Fruit fly (Drosophila melanogaster): ENCODE results near the gene CCT4.

Gene CCT4

dm6 chr2L:12720430-12721396 is 28.0 kb upstream of the CCT4 start (continued):
- TF ChIP-seq Kr (GFP tag; optimal IDR thresholded peaks at IDR 0.05): no peak
- TF ChIP-seq CG18599 (GFP tag; optimal IDR thresholded peaks at IDR 0.05): peak; percentile 71
- no peak for TF ChIP-seq da (GFP tag; optimal IDR thresholded peaks at IDR 0.05)
- TF ChIP-seq CG9727 (GFP tag; optimal IDR thresholded peaks at IDR 0.05): peak; percentile 59
- no peak for TF ChIP-seq bigmax (GFP tag; optimal IDR thresholded peaks at IDR 0.05)
- no peak for TF ChIP-seq ac (GFP tag; optimal IDR thresholded peaks at IDR 0.05)
- peak; percentile 61 for TF ChIP-seq CG12769 (tag; optimal IDR thresholded peaks at IDR 0.05)
- no peak for TF ChIP-seq jigr1 (GFP tag; IDR thresholded peaks at IDR 0.05)
- no peak for TF ChIP-seq cato (GFP tag; optimal IDR thresholded peaks at IDR 0.05; ENCODE audit: borderline replicate concordance)
- no peak for TF ChIP-seq hth (optimal IDR thresholded peaks at IDR 0.05)
- TF ChIP-seq Vsx1 (GFP tag; optimal IDR thresholded peaks at IDR 0.05): no peak
- no peak for TF ChIP-seq trem (tag; optimal IDR thresholded peaks at IDR 0.05)
- TF ChIP-seq otp (GFP tag; IDR thresholded peaks at IDR 0.05): peak; percentile 37; the same call in 1 of the 3 replicates
- no peak for TF ChIP-seq Camta (GFP tag; optimal IDR thresholded peaks at IDR 0.05)
- TF ChIP-seq Aef1 (GFP tag; IDR thresholded peaks at IDR 0.05): peak; percentile 47; the same call in 1 of the 3 replicates
- peak; percentile 35 for TF ChIP-seq CG13894 (tag; optimal IDR thresholded peaks at IDR 0.05)
- TF ChIP-seq abd-A (tag; optimal IDR thresholded peaks at IDR 0.05): peak; percentile 75
- peak; percentile 53 for TF ChIP-seq caup (GFP tag; optimal IDR thresholded peaks at IDR 0.05; ENCODE audit: severe bottlenecking)
- TF ChIP-seq CG10366 (GFP tag; IDR thresholded peaks at IDR 0.05): 0 out of 2 replicates have a peak, but pooled peaks have one; percentile 11
- TF ChIP-seq Sry-δ (GFP tag; optimal IDR thresholded peaks at IDR 0.05): no peak
- TF ChIP-seq CG33557 (GFP tag; optimal IDR thresholded peaks at IDR 0.05): no peak
- no peak for TF ChIP-seq sna (GFP tag; IDR thresholded peaks at IDR 0.05; ENCODE audit: partially characterized antibody)
- peak; percentile 8 for TF ChIP-seq HHEX (GFP tag; optimal IDR thresholded peaks at IDR 0.05)
- TF ChIP-seq tx (GFP tag; optimal IDR thresholded peaks at IDR 0.05): no peak
- TF ChIP-seq Xrp1 (GFP tag; IDR thresholded peaks at IDR 0.05): peak; percentile 73
- no peak for TF ChIP-seq CTCF (GFP tag; optimal IDR thresholded peaks at IDR 0.05)
- TF ChIP-seq CG3281 (GFP tag; optimal IDR thresholded peaks at IDR 0.05): peak; percentile 70
- peak; percentile 29; the same call in 1 of the 2 replicates for TF ChIP-seq Bgb (GFP tag; IDR thresholded peaks at IDR 0.05; ENCODE audit: partially characterized antibody)
- TF ChIP-seq sisA (GFP tag; IDR thresholded peaks at IDR 0.05): peak; percentile 50; the same call in 1 of the 2 replicates
- TF ChIP-seq Stat92E (GFP tag; optimal IDR thresholded peaks at IDR 0.05): no peak
- TF ChIP-seq H15 (GFP tag; IDR thresholded peaks at IDR 0.05): 0 out of 3 replicates have a peak, but pooled peaks have one; percentile 69
- TF ChIP-seq dan (GFP tag; IDR thresholded peaks at IDR 0.05): no peak
- no peak for TF ChIP-seq Chrac-16 (GFP tag; optimal IDR thresholded peaks at IDR 0.05)
- TF ChIP-seq Bdp1 (GFP tag; optimal IDR thresholded peaks at IDR 0.05): no peak
- no peak for TF ChIP-seq yki (optimal IDR thresholded peaks at IDR 0.05)
- TF ChIP-seq CG5180 (GFP tag; optimal IDR thresholded peaks at IDR 0.05): peak; percentile 48
- TF ChIP-seq CG34422 (GFP tag; IDR thresholded peaks at IDR 0.05): 0 out of 3 replicates have a peak, but pooled peaks have one; percentile 53
- no peak for TF ChIP-seq gt (GFP tag; IDR thresholded peaks at IDR 0.05)
- TF ChIP-seq CHES-1-like (GFP tag; optimal IDR thresholded peaks at IDR 0.05): no peak
- peak; percentile 65 for TF ChIP-seq nmo (GFP tag; optimal IDR thresholded peaks at IDR 0.05)
- peak; percentile 57 for TF ChIP-seq D19B (GFP tag; optimal IDR thresholded peaks at IDR 0.05)
- peak; percentile 1 for TF ChIP-seq Abd-B (GFP tag; optimal IDR thresholded peaks at IDR 0.05)
- TF ChIP-seq B-H1 (GFP tag; IDR thresholded peaks at IDR 0.05): peak; percentile 51; the same call in 2 of the 3 replicates
- TF ChIP-seq Dll (GFP tag; IDR thresholded peaks at IDR 0.05; ENCODE audit: partially characterized antibody): no peak
- no peak for TF ChIP-seq CG12071 (GFP tag; optimal IDR thresholded peaks at IDR 0.05)
- peak; percentile 39 for TF ChIP-seq CG7556 (GFP tag; optimal IDR thresholded peaks at IDR 0.05)
- TF ChIP-seq vfl (GFP tag; optimal IDR thresholded peaks at IDR 0.05): peak; percentile 17
- TF ChIP-seq crol (GFP tag; IDR thresholded peaks at IDR 0.05): no peak

Data from whole organism, embryonic.